Worm (Caenorhabditis elegans) whole organism, late embryonic: ENCODE results near the gene ugt-47.

ENCODE experiments used
- F13H6.1 ChIP-seq: sonication (generic microtip); optimal IDR thresholded peaks from 2 replicates; lab custom pipeline; 2016; ENCODE audit warnings: missing genetic modification characterization, missing compliant biosample characterization
- ama-1 ChIP-seq: fragments of 150-350 bp; optimal IDR thresholded peaks from 2 replicates; lab custom pipeline; 2014
- ceh-30 ChIP-seq: fragments of 150-350 bp; optimal IDR thresholded peaks from 2 replicates; lab custom pipeline; 2014; ENCODE audit warnings: missing biosample characterization, missing genetic modification characterization
- fax-1 ChIP-seq: sonication (generic microtip); optimal IDR thresholded peaks from 2 replicates; lab custom pipeline; 2016; ENCODE audit warnings: missing genotype, missing genetic modification characterization, missing compliant biosample characterization
- nhr-11 ChIP-seq: fragments of 150-350 bp; optimal IDR thresholded peaks from 2 replicates; lab custom pipeline; 2014; ENCODE audit warnings: missing biosample characterization, missing genetic modification characterization
- pha-4 ChIP-seq: fragments of 150-350 bp; optimal IDR thresholded peaks from 2 replicates; lab custom pipeline; 2018; ENCODE audit warnings: missing biosample characterization, missing genetic modification reagents, missing genetic modification characterization
- pqm-1 ChIP-seq: sonication (generic microtip); optimal IDR thresholded peaks from 2 replicates; lab custom pipeline; 2016; ENCODE audit warnings: missing genetic modification characterization, missing compliant biosample characterization
- tbx-2 ChIP-seq: sonication (generic microtip); optimal IDR thresholded peaks from 2 replicates; lab custom pipeline; 2016; ENCODE audit warnings: missing genetic modification characterization, missing compliant biosample characterization
- unc-55 ChIP-seq: sonication (generic microtip); optimal IDR thresholded peaks from 2 replicates; lab custom pipeline; 2017; ENCODE audit warnings: missing biosample characterization, missing genetic modification reagents, missing genetic modification characterization
- unc-86 ChIP-seq: sonication (generic microtip); optimal IDR thresholded peaks from 2 replicates; lab custom pipeline; 2016; ENCODE audit warnings: missing genetic modification characterization, missing compliant biosample characterization

DNA sequence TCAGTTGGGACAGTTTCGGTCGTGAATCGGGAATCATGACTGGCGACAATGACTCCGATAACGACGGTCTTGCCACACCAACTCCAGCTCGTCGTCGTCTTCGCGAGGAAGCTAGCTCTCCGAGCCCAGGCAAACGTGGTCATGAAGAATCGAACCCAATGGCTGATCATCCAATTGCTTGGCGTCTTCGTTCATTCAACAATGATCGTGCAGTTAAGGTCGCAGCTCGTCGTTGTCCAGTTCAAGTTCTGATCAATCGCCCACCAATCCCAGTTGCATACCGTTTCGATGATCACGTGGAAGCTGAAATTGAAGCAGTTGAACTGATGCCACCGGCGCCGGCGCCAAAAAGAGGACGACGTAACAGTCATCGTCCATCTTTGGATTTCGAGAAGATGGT lies 51.2 kb downstream of the ugt-47 start:
- TF ChIP-seq ceh-30 (tag; lab: Kevin White, UChicago) (no peak), pqm-1 (tag; lab: Kevin White, UChicago) (no peak), nhr-11 (tag; lab: Kevin White, UChicago) (no peak), unc-86 (tag; lab: Kevin White, UChicago) (no peak), fax-1 (no peak), unc-55 (no peak), ama-1 (lab: Kevin White, UChicago) (no peak), F13H6.1 (no peak), pha-4 (no peak), tbx-2 (tag; lab: Kevin White, UChicago) (no peak)
